Worm (Caenorhabditis elegans): ENCODE results near the gene T13F2.2.

Gene T13F2.2

ce11 chrIV:9836317-9836716 lies 39.2 kb upstream of the T13F2.2 start, which contains the start of gene msp-81:
Gene msp-81 (minus strand): TSS chrIV:9836417.
- TF ChIP-seq hmg-4 (GFP tag; optimal IDR thresholded peaks at IDR 0.05), result no peak
- no peak for TF ChIP-seq tra-4 (tag; optimal IDR thresholded peaks at IDR 0.05)
- TF ChIP-seq aly-1 (tag; optimal IDR thresholded peaks at IDR 0.05), result no peak
- TF ChIP-seq ets-7 (tag; optimal IDR thresholded peaks at IDR 0.05), result no peak
- TF ChIP-seq flt-1 (GFP tag; IDR thresholded peaks at IDR 0.05), result no peak
- no peak for TF ChIP-seq B0310.2 (tag; optimal IDR thresholded peaks at IDR 0.05)
- no peak for TF ChIP-seq tbx-11 (GFP tag; IDR thresholded peaks at IDR 0.05)
- TF ChIP-seq ceh-36 (tag; optimal IDR thresholded peaks at IDR 0.05), result no peak
- TF ChIP-seq ama-1 (optimal IDR thresholded peaks at IDR 0.05), result no peak
- TF ChIP-seq hmbx-1 (tag; optimal IDR thresholded peaks at IDR 0.05), result no peak
- no peak for TF ChIP-seq scrt-1 (GFP tag; IDR thresholded peaks at IDR 0.05)
- TF ChIP-seq hnd-1 (tag; optimal IDR thresholded peaks at IDR 0.05), result no peak
- TF ChIP-seq ceh-13 (GFP tag; optimal IDR thresholded peaks at IDR 0.05), result no peak
- no peak for TF ChIP-seq F13C5.2 (tag; optimal IDR thresholded peaks at IDR 0.05)
- TF ChIP-seq tbx-37 (GFP tag; conservative IDR thresholded peaks at IDR 0.05), result no peak
- TF ChIP-seq pes-1 (GFP tag; IDR thresholded peaks at IDR 0.05), result no peak
- no peak for TF ChIP-seq sea-1 (GFP tag; conservative IDR thresholded peaks at IDR 0.05)

- TF ChIP-seq B0310.2 (tag; optimal IDR thresholded peaks at IDR 0.05) (no peak), tra-4 (tag; optimal IDR thresholded peaks at IDR 0.05) (no peak), ceh-36 (tag; optimal IDR thresholded peaks at IDR 0.05) (no peak), hnd-1 (tag; optimal IDR thresholded peaks at IDR 0.05) (no peak), tbx-11 (GFP tag; IDR thresholded peaks at IDR 0.05) (no peak), hmbx-1 (tag; optimal IDR thresholded peaks at IDR 0.05) (no peak), flt-1 (GFP tag; IDR thresholded peaks at IDR 0.05) (no peak), ets-7 (tag; optimal IDR thresholded peaks at IDR 0.05) (no peak), ama-1 (optimal IDR thresholded peaks at IDR 0.05) (no peak), hmg-4 (GFP tag; optimal IDR thresholded peaks at IDR 0.05) (no peak), sea-1 (GFP tag; conservative IDR thresholded peaks at IDR 0.05) (no peak), tbx-37 (GFP tag; conservative IDR thresholded peaks at IDR 0.05) (no peak)
Measured at ce11 chrIV:9833337-9833736, 36.2 kb upstream of the T13F2.2 start.

- TF ChIP-seq tra-4 (tag; optimal IDR thresholded peaks at IDR 0.05) (no peak), ceh-36 (tag; optimal IDR thresholded peaks at IDR 0.05) (no peak), ets-7 (tag; optimal IDR thresholded peaks at IDR 0.05) (no peak), hmbx-1 (tag; optimal IDR thresholded peaks at IDR 0.05) (no peak)
Measured at ce11 chrIV:9832586-9832985, 35.4 kb upstream of the T13F2.2 start, which contains the start of gene kin-21. Gene kin-21 (plus strand): TSS chrIV:9832886.

- TF ChIP-seq tbx-37 (GFP tag; conservative IDR thresholded peaks at IDR 0.05) (no peak), ceh-13 (GFP tag; optimal IDR thresholded peaks at IDR 0.05) (no peak), F13C5.2 (tag; optimal IDR thresholded peaks at IDR 0.05) (no peak), B0310.2 (tag; optimal IDR thresholded peaks at IDR 0.05) (no peak), aly-1 (tag; optimal IDR thresholded peaks at IDR 0.05) (no peak), scrt-1 (GFP tag; IDR thresholded peaks at IDR 0.05) (no peak), flt-1 (GFP tag; IDR thresholded peaks at IDR 0.05) (no peak), ama-1 (optimal IDR thresholded peaks at IDR 0.05) (no peak), hmg-4 (GFP tag; optimal IDR thresholded peaks at IDR 0.05) (no peak), tra-4 (tag; optimal IDR thresholded peaks at IDR 0.05) (no peak)
Measured at ce11 chrIV:9825196-9825744, 28.1 kb upstream of the T13F2.2 start, which contains the start of gene mtr-4. Gene mtr-4 (plus strand): TSS chrIV:9825694.

- TF ChIP-seq ama-1 (optimal IDR thresholded peaks at IDR 0.05) (no peak), tbx-37 (GFP tag; conservative IDR thresholded peaks at IDR 0.05) (no peak), ceh-13 (GFP tag; optimal IDR thresholded peaks at IDR 0.05) (no peak), scrt-1 (GFP tag; IDR thresholded peaks at IDR 0.05) (no peak), ceh-36 (tag; optimal IDR thresholded peaks at IDR 0.05) (no peak), sea-1 (GFP tag; conservative IDR thresholded peaks at IDR 0.05) (no peak), pes-1 (GFP tag; IDR thresholded peaks at IDR 0.05) (no peak), ets-7 (tag; optimal IDR thresholded peaks at IDR 0.05) (no peak), B0310.2 (tag; optimal IDR thresholded peaks at IDR 0.05) (no peak), F13C5.2 (tag; optimal IDR thresholded peaks at IDR 0.05) (no peak), hmg-4 (GFP tag; optimal IDR thresholded peaks at IDR 0.05) (no peak), tbx-11 (GFP tag; IDR thresholded peaks at IDR 0.05) (no peak)
Measured at ce11 chrIV:9824480-9824879, 27.3 kb upstream of the T13F2.2 start, which contains the start of gene catp-6. Gene catp-6 (minus strand): TSS chrIV:9824580.

ce11 chrIV:9822585-9822984 lies 25.4 kb upstream of the T13F2.2 start:
- TF ChIP-seq B0310.2 (tag; optimal IDR thresholded peaks at IDR 0.05) (no peak), tbx-37 (GFP tag; conservative IDR thresholded peaks at IDR 0.05) (no peak), aly-1 (tag; optimal IDR thresholded peaks at IDR 0.05) (no peak), tra-4 (tag; optimal IDR thresholded peaks at IDR 0.05) (no peak), ceh-13 (GFP tag; optimal IDR thresholded peaks at IDR 0.05) (no peak), tbx-11 (GFP tag; IDR thresholded peaks at IDR 0.05) (no peak), hmg-4 (GFP tag; optimal IDR thresholded peaks at IDR 0.05) (no peak), ceh-36 (tag; optimal IDR thresholded peaks at IDR 0.05) (no peak), scrt-1 (GFP tag; IDR thresholded peaks at IDR 0.05) (no peak), ets-7 (tag; optimal IDR thresholded peaks at IDR 0.05) (no peak), flt-1 (GFP tag; IDR thresholded peaks at IDR 0.05) (no peak), sea-1 (GFP tag; conservative IDR thresholded peaks at IDR 0.05) (no peak), F13C5.2 (tag; optimal IDR thresholded peaks at IDR 0.05) (no peak), hmbx-1 (tag; optimal IDR thresholded peaks at IDR 0.05) (no peak), pes-1 (GFP tag; IDR thresholded peaks at IDR 0.05) (no peak), ama-1 (optimal IDR thresholded peaks at IDR 0.05) (no peak), hnd-1 (tag; optimal IDR thresholded peaks at IDR 0.05) (no peak)

- TF ChIP-seq pes-1 (GFP tag; IDR thresholded peaks at IDR 0.05), result no peak
- TF ChIP-seq hmg-4 (GFP tag; optimal IDR thresholded peaks at IDR 0.05), result no peak
- TF ChIP-seq aly-1 (tag; optimal IDR thresholded peaks at IDR 0.05), result no peak
- TF ChIP-seq hnd-1 (tag; optimal IDR thresholded peaks at IDR 0.05), result no peak
- no peak for TF ChIP-seq F13C5.2 (tag; optimal IDR thresholded peaks at IDR 0.05)
- TF ChIP-seq sea-1 (GFP tag; conservative IDR thresholded peaks at IDR 0.05), result no peak
- TF ChIP-seq scrt-1 (GFP tag; IDR thresholded peaks at IDR 0.05), result no peak
- TF ChIP-seq B0310.2 (tag; optimal IDR thresholded peaks at IDR 0.05), result no peak
- TF ChIP-seq ceh-36 (tag; optimal IDR thresholded peaks at IDR 0.05), result no peak
- no peak for TF ChIP-seq tbx-37 (GFP tag; conservative IDR thresholded peaks at IDR 0.05)
- TF ChIP-seq hmbx-1 (tag; optimal IDR thresholded peaks at IDR 0.05), result no peak
- TF ChIP-seq flt-1 (GFP tag; IDR thresholded peaks at IDR 0.05), result no peak
- no peak for TF ChIP-seq ets-7 (tag; optimal IDR thresholded peaks at IDR 0.05)
- TF ChIP-seq tbx-11 (GFP tag; IDR thresholded peaks at IDR 0.05), result no peak
Measured at ce11 chrIV:9821621-9822020, 24.5 kb upstream of the T13F2.2 start, which contains the start of gene col-123. Gene col-123 (plus strand): TSS chrIV:9821921.

Measured in whole organism, early embryonic.